Worm (Caenorhabditis elegans): ENCODE measurements around the gene F40G9.14.

DNA sequence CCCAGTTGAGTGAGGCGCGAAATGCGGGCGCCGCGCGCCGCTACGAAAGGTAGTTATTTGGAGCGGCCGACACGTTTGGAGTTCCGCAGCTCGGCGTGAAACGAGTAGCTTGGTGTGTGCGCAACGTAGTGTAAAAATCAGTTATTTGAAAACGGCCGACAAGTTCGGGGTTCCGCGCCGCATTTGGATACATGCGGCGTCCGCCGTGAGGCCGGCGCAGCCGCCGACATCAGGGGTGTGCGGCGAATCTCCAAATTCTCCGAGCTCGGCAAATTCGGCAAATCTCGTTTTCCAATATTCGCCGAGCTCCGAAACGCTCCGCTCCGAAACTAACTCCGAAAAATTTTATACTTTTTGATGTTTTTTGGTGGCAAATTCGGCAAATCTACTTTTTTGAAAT lies 19.6 kb downstream of the F40G9.14 start:
- TF ChIP-seq ceh-83 (GFP tag; optimal IDR thresholded peaks at IDR 0.05) (no peak), nhr-28 (tag; optimal IDR thresholded peaks at IDR 0.05) (no peak), sptf-1 (tag; optimal IDR thresholded peaks at IDR 0.05) (no peak), ceh-39 (tag; optimal IDR thresholded peaks at IDR 0.05) (no peak), elt-3 (tag; optimal IDR thresholded peaks at IDR 0.05) (no peak), nhr-12 (tag; optimal IDR thresholded peaks at IDR 0.05) (no peak), lin-13 (tag; optimal IDR thresholded peaks at IDR 0.05) (no peak), lsy-2 (tag; optimal IDR thresholded peaks at IDR 0.05) (no peak), ceh-43 (GFP tag; optimal IDR thresholded peaks at IDR 0.05) (no peak), ces-1 (GFP tag; optimal IDR thresholded peaks at IDR 0.05) (no peak), unc-39 (tag; optimal IDR thresholded peaks at IDR 0.05) (no peak), unc-62 (GFP tag; optimal IDR thresholded peaks at IDR 0.05) (no peak), pha-4 (tag; optimal IDR thresholded peaks at IDR 0.05) (no peak)
